Fruit fly (Drosophila melanogaster): Measurements from ENCODE around the gene phu.
A peak's percentile ranks its signal among the peaks of the same experiment; 100 is the strongest.

Gene phu

DNA sequence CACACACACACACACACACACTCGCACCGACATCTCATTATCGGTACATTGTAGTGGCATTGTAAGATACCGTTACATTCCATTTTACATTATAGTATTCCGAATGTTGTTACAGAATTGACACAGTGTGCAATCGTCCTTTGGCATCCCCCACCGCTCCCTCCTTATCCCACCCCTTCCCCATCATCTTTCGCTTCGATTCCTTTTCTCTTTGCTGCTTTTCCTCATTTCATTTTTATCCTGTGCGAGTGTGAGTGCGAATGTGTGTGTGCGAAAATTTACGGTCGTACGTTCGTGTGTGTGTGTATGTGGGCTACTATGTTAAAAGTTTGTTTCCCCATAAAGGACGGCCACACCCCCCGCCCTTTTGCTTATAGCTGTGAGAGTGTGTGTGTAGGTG lies 2.5 kb upstream of the phu start:
- TF ChIP-seq CG32264 (GFP tag; optimal IDR thresholded peaks at IDR 0.05) (no peak), Abd-B (GFP tag; optimal IDR thresholded peaks at IDR 0.05) (no peak), pan (optimal IDR thresholded peaks at IDR 0.05) (no peak), Dfd (GFP tag; optimal IDR thresholded peaks at IDR 0.05) (no peak), Hr83 (GFP tag; optimal IDR thresholded peaks at IDR 0.05; ENCODE audit: poor library complexity, severe bottlenecking) (no peak), Hnf4 (GFP tag; optimal IDR thresholded peaks at IDR 0.05) (no peak), tai (GFP tag; optimal IDR thresholded peaks at IDR 0.05) (no peak), Dif (GFP tag; optimal IDR thresholded peaks at IDR 0.05; ENCODE audit: partially characterized antibody) (no peak)

dm6 chr3R:9493627-9494626 lies 674 bp upstream of the phu start, which contains the start of gene CG16779:
Gene CG16779, minus strand, starts transcription at chr3R:9493677.
- TF ChIP-seq br (GFP tag; optimal IDR thresholded peaks at IDR 0.05) (peak; percentile 9), fru (GFP tag; optimal IDR thresholded peaks at IDR 0.05) (peak; percentile 7), sv (GFP tag; optimal IDR thresholded peaks at IDR 0.05) (no peak), dmrt93B (GFP tag; optimal IDR thresholded peaks at IDR 0.05) (no peak), sage (GFP tag; optimal IDR thresholded peaks at IDR 0.05) (no peak), Mio (GFP tag; optimal IDR thresholded peaks at IDR 0.05) (no peak), Hr83 (GFP tag; optimal IDR thresholded peaks at IDR 0.05; ENCODE audit: poor library complexity, severe bottlenecking) (no peak), OdsH (GFP tag; optimal IDR thresholded peaks at IDR 0.05) (no peak), Dif (GFP tag; optimal IDR thresholded peaks at IDR 0.05; ENCODE audit: partially characterized antibody) (peak; percentile 36), jim (GFP tag; optimal IDR thresholded peaks at IDR 0.05) (no peak), Hnf4 (GFP tag; optimal IDR thresholded peaks at IDR 0.05) (no peak), CG9705 (GFP tag; optimal IDR thresholded peaks at IDR 0.05) (no peak), dl (GFP tag; optimal IDR thresholded peaks at IDR 0.05; ENCODE audit: insufficient read depth in 1 of 2, partially characterized antibody in 2 of 2) (peak in 1 of 2 experiments; percentile 46), foxo (GFP tag; optimal IDR thresholded peaks at IDR 0.05) (peak in 1 of 2 experiments; percentile 24), brk (GFP tag; optimal IDR thresholded peaks at IDR 0.05) (no peak), h (GFP tag; optimal IDR thresholded peaks at IDR 0.05) (no peak), Abd-B (GFP tag; optimal IDR thresholded peaks at IDR 0.05) (no peak), Vsx2 (GFP tag; optimal IDR thresholded peaks at IDR 0.05; ENCODE audit: partially characterized antibody) (peak; percentile 13), HLH106 (tag; optimal IDR thresholded peaks at IDR 0.05) (no peak)

DNA sequence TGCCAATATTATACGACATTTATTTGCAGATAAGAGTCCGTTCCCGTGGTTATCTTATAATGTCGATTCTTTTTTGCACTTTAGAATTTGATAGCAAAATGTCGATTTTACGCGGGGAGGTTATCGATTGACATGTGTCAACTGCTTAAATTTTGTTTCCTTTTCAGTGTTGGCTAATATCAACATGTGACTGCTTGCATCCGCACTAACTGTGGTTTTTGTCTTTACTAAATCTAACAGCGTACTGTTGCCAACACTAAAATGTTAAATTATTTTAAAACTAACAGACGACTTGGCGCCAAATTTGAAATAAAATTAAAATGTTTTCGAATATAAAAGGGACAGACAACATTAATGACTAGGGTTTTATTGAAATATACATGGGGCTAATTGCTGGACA lies 2.1 kb downstream of the phu start:
- TF ChIP-seq Hr83 (GFP tag; optimal IDR thresholded peaks at IDR 0.05; ENCODE audit: poor library complexity, severe bottlenecking) (peak; percentile 78), GATAd (GFP tag; optimal IDR thresholded peaks at IDR 0.05) (no peak), dmrt93B (GFP tag; optimal IDR thresholded peaks at IDR 0.05) (peak; percentile 28), foxo (GFP tag; optimal IDR thresholded peaks at IDR 0.05) (peak in 1 of 2 experiments; percentile 86), Abd-B (GFP tag; optimal IDR thresholded peaks at IDR 0.05) (no peak), CG32264 (GFP tag; optimal IDR thresholded peaks at IDR 0.05) (peak; percentile 42), CrebA (GFP tag; optimal IDR thresholded peaks at IDR 0.05; ENCODE audit: borderline replicate concordance) (peak; percentile 82), Vsx2 (GFP tag; optimal IDR thresholded peaks at IDR 0.05; ENCODE audit: partially characterized antibody) (no peak), HLH106 (tag; optimal IDR thresholded peaks at IDR 0.05) (peak; percentile 75), fru (GFP tag; optimal IDR thresholded peaks at IDR 0.05) (peak; percentile 55), h (GFP tag; optimal IDR thresholded peaks at IDR 0.05) (peak; percentile 78), Hnf4 (GFP tag; optimal IDR thresholded peaks at IDR 0.05) (peak; percentile 90), Dif (GFP tag; optimal IDR thresholded peaks at IDR 0.05; ENCODE audit: partially characterized antibody) (no peak), brk (GFP tag; optimal IDR thresholded peaks at IDR 0.05) (peak; percentile 72), N (GFP tag; optimal IDR thresholded peaks at IDR 0.05) (peak; percentile 8), lola (GFP tag; optimal IDR thresholded peaks at IDR 0.05) (no peak), dl (GFP tag; optimal IDR thresholded peaks at IDR 0.05; ENCODE audit: insufficient read depth in 1 of 2, partially characterized antibody in 2 of 2) (no peak), rgr (GFP tag; optimal IDR thresholded peaks at IDR 0.05) (peak; percentile 71), dsf (GFP tag; optimal IDR thresholded peaks at IDR 0.05; ENCODE audit: borderline replicate concordance) (peak; percentile 41), woc (GFP tag; optimal IDR thresholded peaks at IDR 0.05) (peak; percentile 18), OdsH (GFP tag; optimal IDR thresholded peaks at IDR 0.05) (peak; percentile 49), br (GFP tag; optimal IDR thresholded peaks at IDR 0.05) (peak; percentile 77), pan (optimal IDR thresholded peaks at IDR 0.05) (no peak), Hr78 (GFP tag; optimal IDR thresholded peaks at IDR 0.05) (no peak), Jra (GFP tag; optimal IDR thresholded peaks at IDR 0.05) (peak; percentile 75), usp (GFP tag; optimal IDR thresholded peaks at IDR 0.05) (no peak), CG9705 (GFP tag; optimal IDR thresholded peaks at IDR 0.05) (peak; percentile 63), Dfd (GFP tag; optimal IDR thresholded peaks at IDR 0.05) (no peak), sage (GFP tag; optimal IDR thresholded peaks at IDR 0.05) (peak; percentile 56), ey (GFP tag; optimal IDR thresholded peaks at IDR 0.05) (peak; percentile 68), Sp1 (GFP tag; optimal IDR thresholded peaks at IDR 0.05) (peak; percentile 41), tai (GFP tag; optimal IDR thresholded peaks at IDR 0.05) (peak; percentile 84), psq (GFP tag; optimal IDR thresholded peaks at IDR 0.05) (peak; percentile 42), Myc (optimal IDR thresholded peaks at IDR 0.05) (peak; percentile 74), Mio (GFP tag; optimal IDR thresholded peaks at IDR 0.05) (no peak), sv (GFP tag; optimal IDR thresholded peaks at IDR 0.05) (peak; percentile 60), Rel (GFP tag; optimal IDR thresholded peaks at IDR 0.05) (no peak), Rel (tag; optimal IDR thresholded peaks at IDR 0.05) (peak; percentile 49), jim (GFP tag; optimal IDR thresholded peaks at IDR 0.05) (no peak)
